Worm (Caenorhabditis elegans): ENCODE results near the gene chil-9.

ce11 chrII:9800251-9800650 is 44.9 kb downstream of the chil-9 start, which contains the start of gene cyp-13A5:
- TF ChIP-seq mxl-1 (tag; optimal IDR thresholded peaks at IDR 0.05), result no peak
- TF ChIP-seq unc-62 (GFP tag; optimal IDR thresholded peaks at IDR 0.05), result no peak
- no peak for TF ChIP-seq pha-4 (tag; optimal IDR thresholded peaks at IDR 0.05)
- TF ChIP-seq efl-1 (GFP tag; optimal IDR thresholded peaks at IDR 0.05), result no peak
- no peak for TF ChIP-seq snpc-1.1 (tag; optimal IDR thresholded peaks at IDR 0.05; ENCODE audit: insufficient read depth)
- TF ChIP-seq nhr-27 (tag; optimal IDR thresholded peaks at IDR 0.05), result no peak
- peak; percentile 85 for TF ChIP-seq nhr-80 (tag; optimal IDR thresholded peaks at IDR 0.05)
- TF ChIP-seq ceh-100 (GFP tag; IDR thresholded peaks at IDR 0.05), result no peak
- no peak for TF ChIP-seq gei-17 (GFP tag; optimal IDR thresholded peaks at IDR 0.05)
- no peak for TF ChIP-seq snpc-4 (GFP tag; optimal IDR thresholded peaks at IDR 0.05)
- TF ChIP-seq snpc-4 (tag; optimal IDR thresholded peaks at IDR 0.05), result no peak

Data from whole organism, young adult.